Worm (Caenorhabditis elegans) whole organism, midembryonic: Measurements from ENCODE around the gene cyp-13A5.

ENCODE experiments used
- flt-1 ChIP-seq: fragments of 200-800 bp; sonication (Bioruptor generic); IDR thresholded peaks from 2 replicates; pipeline ENCODE4 v1.3.6; 2022; ENCODE audit warnings: missing genetic modification characterization, missing compliant biosample characterization
- ztf-29 ChIP-seq: fragments of 200-800 bp; sonication (Bioruptor generic); IDR thresholded peaks from 2 replicates; pipeline ENCODE4 v1.3.6; 2022; ENCODE audit warnings: missing genetic modification reagents, missing genetic modification characterization, missing compliant biosample characterization

- TF ChIP-seq flt-1 (GFP tag; lab: Robert Waterston, UW) (peak; percentile 94), ztf-29 (GFP tag; lab: Robert Waterston, UW) (peak; percentile 84)
Observed at ce11 chrII:9774653-9775052, 25.5 kb downstream of the cyp-13A5 start.
